Worm (Caenorhabditis elegans): Measurements from ENCODE around the gene srd-36.

Gene srd-36

DNA sequence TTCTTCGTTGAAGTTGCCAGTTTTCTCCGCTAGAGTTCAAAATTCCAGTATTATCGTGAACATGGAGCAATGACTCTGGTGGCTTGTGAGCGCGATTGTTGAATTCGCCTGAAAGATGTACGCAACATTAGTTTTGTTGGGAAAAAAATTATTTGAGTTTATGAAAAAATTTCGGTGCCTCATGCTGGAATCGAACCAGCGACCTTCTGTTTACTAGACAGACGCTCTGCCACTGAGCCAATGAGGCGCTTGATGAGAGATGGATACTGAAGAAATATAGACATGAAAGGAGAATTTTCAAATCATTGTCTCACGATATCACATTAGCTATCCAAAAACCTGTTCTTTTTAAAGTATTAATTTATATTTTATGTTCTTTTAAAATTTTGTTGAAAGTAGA is 11.1 kb downstream of the srd-36 start (continued):
- TF ChIP-seq nhr-42 (GFP tag; IDR thresholded peaks at IDR 0.05) (no peak), arid-1 (GFP tag; conservative IDR thresholded peaks at IDR 0.05) (peak; percentile 70; the same call in 1 of the 2 replicates), pqm-1 (tag; optimal IDR thresholded peaks at IDR 0.05) (no peak), madf-9 (GFP tag; conservative IDR thresholded peaks at IDR 0.05) (0 out of 2 replicates have a peak, but pooled peaks have one; percentile 44), unc-39 (tag; optimal IDR thresholded peaks at IDR 0.05) (no peak), dmd-8 (GFP tag; IDR thresholded peaks at IDR 0.05) (peak; percentile 87), zfp-3 (GFP tag; conservative IDR thresholded peaks at IDR 0.05) (0 out of 2 replicates have a peak, but pooled peaks have one; percentile 12), zip-11 (GFP tag; IDR thresholded peaks at IDR 0.05) (no peak), mxl-2 (GFP tag; conservative IDR thresholded peaks at IDR 0.05) (no peak), unc-130 (GFP tag; optimal IDR thresholded peaks at IDR 0.05) (peak; percentile 19), Y105C5A.15 (GFP tag; IDR thresholded peaks at IDR 0.05) (no peak), snpc-1.2 (GFP tag; IDR thresholded peaks at IDR 0.05) (no peak), hlh-11 (tag; optimal IDR thresholded peaks at IDR 0.05) (no peak), hif-1 (tag; optimal IDR thresholded peaks at IDR 0.05) (no peak), nhr-76 (tag; optimal IDR thresholded peaks at IDR 0.05) (no peak), hmg-1.1 (GFP tag; IDR thresholded peaks at IDR 0.05) (no peak), T20F7.1 (GFP tag; optimal IDR thresholded peaks at IDR 0.05) (no peak), nhr-41 (GFP tag; IDR thresholded peaks at IDR 0.05) (peak; percentile 64; the same call in 1 of the 2 replicates), D1046.2 (GFP tag; IDR thresholded peaks at IDR 0.05) (no peak; the same call in 1 of the 2 replicates), tag-97 (GFP tag; IDR thresholded peaks at IDR 0.05) (no peak), nhr-48 (tag; optimal IDR thresholded peaks at IDR 0.05) (peak; percentile 33), ceh-28 (tag; optimal IDR thresholded peaks at IDR 0.05) (no peak), dve-1 (tag; optimal IDR thresholded peaks at IDR 0.05; ENCODE audit: insufficient read depth) (no peak), gei-8 (GFP tag; optimal IDR thresholded peaks at IDR 0.05) (no peak), mxl-3 (GFP tag; optimal IDR thresholded peaks at IDR 0.05) (peak; percentile 10), ceh-62 (tag; optimal IDR thresholded peaks at IDR 0.05) (no peak), egl-27 (tag; optimal IDR thresholded peaks at IDR 0.05) (no peak), unc-62 (GFP tag; optimal IDR thresholded peaks at IDR 0.05 in 1 of 2) (no peak), unc-62 (tag; optimal IDR thresholded peaks at IDR 0.05) (no peak), T26A8.4 (GFP tag; IDR thresholded peaks at IDR 0.05) (no peak; the same call in 1 of the 2 replicates), Y75B8A.6 (GFP tag; IDR thresholded peaks at IDR 0.05) (no peak), zfp-2 (tag; optimal IDR thresholded peaks at IDR 0.05) (no peak), skn-1 (tag; optimal IDR thresholded peaks at IDR 0.05) (no peak), lsy-2 (tag; optimal IDR thresholded peaks at IDR 0.05) (no peak), F10B5.3 (tag; optimal IDR thresholded peaks at IDR 0.05) (no peak), madf-5 (GFP tag; IDR thresholded peaks at IDR 0.05) (0 out of 4 replicates have a peak, but pooled peaks of 1 of the 2 experiments have one; percentile 55), ztf-11 (tag; optimal IDR thresholded peaks at IDR 0.05) (no peak), duxl-1 (tag; optimal IDR thresholded peaks at IDR 0.05; ENCODE audit: poor library complexity) (peak; percentile 35), lin-15B (tag; optimal IDR thresholded peaks at IDR 0.05) (no peak), zip-2 (tag; optimal IDR thresholded peaks at IDR 0.05) (peak; percentile 17), ztf-7 (tag; optimal IDR thresholded peaks at IDR 0.05) (no peak), egl-43 (GFP tag; IDR thresholded peaks at IDR 0.05) (peak; percentile 85), cey-2 (tag; optimal IDR thresholded peaks at IDR 0.05; ENCODE audit: borderline replicate concordance, insufficient read depth) (no peak), mep-1 (tag; optimal IDR thresholded peaks at IDR 0.05) (no peak), ceh-82 (tag; optimal IDR thresholded peaks at IDR 0.05) (no peak), mdl-1 (tag; optimal IDR thresholded peaks at IDR 0.05) (no peak), dpl-1 (GFP tag; optimal IDR thresholded peaks at IDR 0.05) (no peak), nhr-102 (tag; optimal IDR thresholded peaks at IDR 0.05) (peak; percentile 29), ZK337.2 (GFP tag; IDR thresholded peaks at IDR 0.05) (peak; percentile 44; the same call in 1 of the 2 replicates), set-16 (GFP tag; IDR thresholded peaks at IDR 0.05) (no peak), F44E2.7 (GFP tag; IDR thresholded peaks at IDR 0.05) (no peak), aha-1 (tag) (no peak)

Data from whole organism, L4 larva.